Worm (Caenorhabditis elegans): ENCODE results near the gene daf-18.

DNA sequence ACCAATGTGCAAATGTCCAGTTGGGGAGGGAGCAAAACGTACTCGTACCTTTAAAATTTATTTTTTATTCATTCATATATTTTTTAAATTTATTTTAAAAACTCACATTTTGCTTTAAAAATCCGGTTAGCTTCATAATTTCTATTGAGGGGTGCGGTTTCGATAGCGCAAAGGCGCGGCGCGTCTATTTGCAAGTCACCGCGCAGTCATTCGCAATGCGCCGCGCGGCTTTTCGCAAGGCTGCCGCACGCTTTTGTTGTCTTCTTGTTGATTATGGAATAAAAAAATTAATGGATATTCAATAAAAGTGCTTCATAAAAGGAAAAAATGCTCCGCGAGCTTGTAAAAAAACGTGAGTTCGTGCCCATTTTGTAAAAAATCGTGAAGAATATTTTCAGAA is 34.7 kb downstream of the daf-18 start, which contains the start of the genes ears-2 and uncp-18:
- TF ChIP-seq dao-5 (tag; optimal IDR thresholded peaks at IDR 0.05), result peak; percentile 69
- peak; percentile 65 for TF ChIP-seq him-1 (tag; optimal IDR thresholded peaks at IDR 0.05)

All from whole organism, L4/young adult.